Worm (Caenorhabditis elegans): ENCODE results near the gene Y38H6C.23.

DNA sequence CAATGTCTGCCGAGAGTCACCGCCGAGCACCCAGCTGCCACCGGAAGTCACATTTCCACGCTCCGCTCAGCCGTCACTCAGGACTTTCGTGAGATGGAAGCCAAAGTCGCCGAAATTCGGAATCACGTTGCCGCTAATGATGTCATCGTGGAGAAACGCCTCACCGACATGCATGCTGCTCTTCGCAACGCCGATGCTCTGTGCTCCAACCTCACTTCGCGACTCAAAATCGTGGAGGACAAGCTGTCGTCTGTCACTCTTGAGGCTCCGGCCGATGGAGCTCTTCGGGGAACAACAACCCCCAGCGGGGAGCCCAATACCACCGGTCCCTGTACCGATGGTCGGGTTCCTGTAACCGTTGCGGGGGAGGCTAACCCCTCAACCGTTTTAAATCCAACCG is 49.6 kb downstream of the Y38H6C.23 start:
- TF ChIP-seq R02D3.7 (tag; optimal IDR thresholded peaks at IDR 0.05) (no peak), egl-27 (tag; optimal IDR thresholded peaks at IDR 0.05) (no peak), ZK546.5 (tag; optimal IDR thresholded peaks at IDR 0.05) (no peak)
